Fruit fly (Drosophila melanogaster) whole organism, embryonic: ENCODE measurements around the gene CG46304.
A peak's percentile ranks its signal among the peaks of the same experiment; 100 is the strongest.

Source experiments
- ATbp ChIP-seq: fragments of 200-800 bp; sonication (Bioruptor generic); optimal IDR thresholded peaks from 2 replicates; lab custom pipeline; 2017; ENCODE audit warnings: missing biosample characterization, mild to moderate bottlenecking, missing genetic modification characterization, missing genetic modification reagents
- CG10979 ChIP-seq: fragments of 200-800 bp; sonication (Bioruptor generic); optimal IDR thresholded peaks from 2 replicates; lab custom pipeline; 2018; ENCODE audit warnings: missing biosample characterization, mild to moderate bottlenecking, missing genetic modification characterization, moderate library complexity
- CG12219 ChIP-seq: fragments of 200-800 bp; sonication (Bioruptor generic); optimal IDR thresholded peaks from 3 replicates; lab custom pipeline; 2018; ENCODE audit warnings: missing biosample characterization, mild to moderate bottlenecking, missing genetic modification characterization
- CG13296 ChIP-seq: fragments of 200-800 bp; sonication (Bioruptor generic); optimal IDR thresholded peaks from 3 replicates; lab custom pipeline; 2018; ENCODE audit warnings: missing biosample characterization, mild to moderate bottlenecking, missing genetic modification characterization
- CG13624 ChIP-seq: fragments of 200-800 bp; sonication (Bioruptor generic); optimal IDR thresholded peaks from 2 replicates; lab custom pipeline; 2016; ENCODE audit warnings: missing biosample characterization, missing genetic modification characterization
- CG14014 ChIP-seq: fragments of 200-800 bp; sonication (Bioruptor generic); IDR thresholded peaks from 2 replicates; pipeline ENCODE4 v1.3.6; 2022; ENCODE audit warnings: missing biosample characterization, missing genetic modification characterization
- CG15601 ChIP-seq: fragments of 200-800 bp; sonication (Bioruptor generic); optimal IDR thresholded peaks from 3 replicates; lab custom pipeline; 2019; ENCODE audit warnings: missing biosample characterization, mild to moderate bottlenecking, missing genetic modification characterization, moderate library complexity
- CG1602 ChIP-seq: fragments of 200-800 bp; sonication (Bioruptor generic); optimal IDR thresholded peaks from 3 replicates; lab custom pipeline; 2016; ENCODE audit warnings: missing biosample characterization, missing genetic modification characterization
- CG17359 ChIP-seq: fragments of 200-800 bp; sonication (Bioruptor generic); optimal IDR thresholded peaks from 3 replicates; lab custom pipeline; 2018; ENCODE audit warnings: missing biosample characterization, mild to moderate bottlenecking, missing genetic modification characterization, moderate library complexity
- CG18011 ChIP-seq: fragments of 200-800 bp; sonication (Bioruptor generic); optimal IDR thresholded peaks from 2 replicates; lab custom pipeline; 2017; ENCODE audit warnings: missing biosample characterization, missing genetic modification characterization, mild to moderate bottlenecking, moderate library complexity, missing genotype
- CG2875 ChIP-seq: fragments of 200-800 bp; sonication (Bioruptor generic); optimal IDR thresholded peaks from 2 replicates; lab custom pipeline; 2017; ENCODE audit warnings: missing biosample characterization, mild to moderate bottlenecking, missing genetic modification characterization, missing genetic modification reagents
- CG31224 ChIP-seq: fragments of 200-800 bp; sonication (Bioruptor generic); IDR thresholded peaks from 2 replicates; pipeline ENCODE4 v1.3.6; 2022; ENCODE audit warnings: missing biosample characterization, missing genetic modification characterization
- CG33213 ChIP-seq: fragments of 200-800 bp; sonication (Bioruptor generic); optimal IDR thresholded peaks from 3 replicates; lab custom pipeline; 2016; ENCODE audit warnings: missing biosample characterization, missing genetic modification characterization
- CG34422 ChIP-seq: fragments of 200-800 bp; sonication (Bioruptor generic); IDR thresholded peaks from 3 replicates; pipeline ENCODE4 v1.3.6; 2022; ENCODE audit warnings: missing biosample characterization, missing genetic modification characterization
- CG3847 ChIP-seq: fragments of 200-800 bp; sonication (Bioruptor generic); IDR thresholded peaks from 2 replicates; pipeline ENCODE4 v1.3.6; 2022; ENCODE audit warnings: missing biosample characterization, missing genetic modification characterization
- CG7271 ChIP-seq: fragments of 200-800 bp; sonication (Bioruptor generic); optimal IDR thresholded peaks from 2 replicates; lab custom pipeline; 2018; ENCODE audit warnings: missing biosample characterization, mild to moderate bottlenecking, missing genetic modification characterization, moderate library complexity
- CG7372 ChIP-seq: fragments of 200-800 bp; sonication (Bioruptor generic); IDR thresholded peaks from 2 replicates; pipeline ENCODE4 v1.3.6; 2022; ENCODE audit warnings: missing biosample characterization, missing genetic modification characterization
- D ChIP-seq, 2 experiments: fragments of 200-800 bp in 1 of 2; fragments of >200 bp in 1 of 2; sonication (Bioruptor generic) in 1 of 2; optimal IDR thresholded peaks; 2 replicates in 1 of 2; 3 replicates in 1 of 2; lab custom pipeline; 2017; ENCODE audit warnings: mild to moderate bottlenecking in 1 of 2, missing biosample characterization in 1 of 2, missing genetic modification characterization in 1 of 2, missing genetic modification reagents in 1 of 2
- Drgx ChIP-seq: fragments of 200-800 bp; sonication (Bioruptor generic); IDR thresholded peaks from 2 replicates; pipeline ENCODE4 v1.3.6; 2022; ENCODE audit warnings: missing biosample characterization, missing genetic modification characterization
- Hmr ChIP-seq: fragments of 200-800 bp; sonication (Bioruptor generic); optimal IDR thresholded peaks from 3 replicates; lab custom pipeline; 2017; ENCODE audit warnings: mild to moderate bottlenecking, missing biosample characterization, missing genetic modification reagents, missing genetic modification characterization
- MBD-R2 ChIP-seq: fragments of 200-800 bp; sonication (Bioruptor generic); IDR thresholded peaks from 2 replicates; pipeline ENCODE4 v1.3.6; 2022; ENCODE audit warnings: missing biosample characterization, missing genetic modification characterization
- Max ChIP-seq: fragments of 200-800 bp; sonication (Bioruptor generic); optimal IDR thresholded peaks from 2 replicates; lab custom pipeline; 2016; ENCODE audit warnings: missing biosample characterization, mild to moderate bottlenecking, missing genetic modification characterization
- Meics ChIP-seq: fragments of 200-800 bp; sonication (Bioruptor generic); optimal IDR thresholded peaks from 2 replicates; lab custom pipeline; 2017; ENCODE audit warnings: missing biosample characterization, mild to moderate bottlenecking, missing genetic modification characterization
- NC2β ChIP-seq: fragments of 200-800 bp; sonication (Bioruptor generic); optimal IDR thresholded peaks from 2 replicates; lab custom pipeline; 2016; ENCODE audit warnings: missing biosample characterization, missing genetic modification characterization
- NfI ChIP-seq: fragments of 200-800 bp; sonication (Bioruptor generic); optimal IDR thresholded peaks from 3 replicates; lab custom pipeline; 2018; ENCODE audit warnings: missing biosample characterization, mild to moderate bottlenecking, missing genetic modification characterization, moderate library complexity
- Poxn ChIP-seq: fragments of 200-800 bp; sonication (Bioruptor generic); IDR thresholded peaks from 2 replicates; pipeline ENCODE4 v1.3.6; 2022; ENCODE audit warnings: missing biosample characterization, missing genetic modification characterization
- Sin3A ChIP-seq: fragments of >200 bp; optimal IDR thresholded peaks from 2 replicates; lab custom pipeline; 2018
- Ssrp ChIP-seq: fragments of 200-800 bp; sonication (Bioruptor generic); optimal IDR thresholded peaks from 2 replicates; lab custom pipeline; 2018; ENCODE audit warnings: missing biosample characterization, mild to moderate bottlenecking, missing genetic modification characterization, moderate library complexity
- YL-1 ChIP-seq: fragments of 200-800 bp; sonication (Bioruptor generic); optimal IDR thresholded peaks from 3 replicates; lab custom pipeline; 2017; ENCODE audit warnings: missing biosample characterization, mild to moderate bottlenecking, missing genetic modification characterization
- croc ChIP-seq: fragments of 200-800 bp; sonication (Bioruptor generic); conservative IDR thresholded peaks from 3 replicates; pipeline ENCODE4 v1.3.6; 2022; ENCODE audit warnings: missing biosample characterization, missing genetic modification characterization
- esg ChIP-seq: fragments of 200-800 bp; sonication (Bioruptor generic); conservative IDR thresholded peaks from 2 replicates; pipeline ENCODE4 v1.3.6; 2022; ENCODE audit warnings: missing biosample characterization, missing genetic modification characterization
- ewg ChIP-seq: fragments of 200-800 bp; sonication (Bioruptor generic); optimal IDR thresholded peaks from 3 replicates; lab custom pipeline; 2017; ENCODE audit warnings: mild to moderate bottlenecking, missing biosample characterization, missing genetic modification reagents, missing genetic modification characterization
- fd3F ChIP-seq: fragments of 200-800 bp; sonication (Bioruptor generic); optimal IDR thresholded peaks from 2 replicates; lab custom pipeline; 2018; ENCODE audit warnings: missing biosample characterization, mild to moderate bottlenecking, missing genetic modification characterization, moderate library complexity
- ftz-f1 ChIP-seq: fragments of 200-800 bp; sonication (Bioruptor generic); optimal IDR thresholded peaks from 2 replicates; lab custom pipeline; 2016; ENCODE audit warnings: missing biosample characterization, missing genetic modification characterization
- grau ChIP-seq: fragments of 200-800 bp; optimal IDR thresholded peaks from 3 replicates; lab custom pipeline; 2019; ENCODE audit warnings: missing biosample characterization, mild to moderate bottlenecking, missing genetic modification characterization, moderate library complexity
- hth ChIP-seq: fragments of >200 bp; optimal IDR thresholded peaks from 2 replicates; lab custom pipeline; 2017; ENCODE audit warnings: inconsistent platforms
- knrl ChIP-seq: fragments of 200-800 bp; sonication (Bioruptor generic); IDR thresholded peaks from 3 replicates; pipeline ENCODE4 v1.3.6; 2022; ENCODE audit warnings: missing biosample characterization, missing genetic modification characterization; ENCODE audit not compliant: partially characterized antibody
- lab ChIP-seq: fragments of 200-800 bp; sonication (Bioruptor generic); optimal IDR thresholded peaks from 3 replicates; lab custom pipeline; 2017; ENCODE audit warnings: missing biosample characterization, missing genetic modification characterization, mild to moderate bottlenecking, moderate library complexity, missing genetic modification reagents
- lbe ChIP-seq: fragments of 200-800 bp; sonication (Bioruptor generic); optimal IDR thresholded peaks from 2 replicates; lab custom pipeline; 2016; ENCODE audit warnings: missing biosample characterization, mild to moderate bottlenecking, missing genetic modification characterization
- maf-S ChIP-seq: fragments of 200-800 bp; sonication (Bioruptor generic); optimal IDR thresholded peaks from 2 replicates; lab custom pipeline; 2016; ENCODE audit warnings: missing biosample characterization, missing genetic modification characterization
- pho ChIP-seq: fragments of 200-800 bp; sonication (Bioruptor generic); optimal IDR thresholded peaks from 2 replicates; lab custom pipeline; 2016; ENCODE audit warnings: missing biosample characterization, missing genetic modification characterization
- phol ChIP-seq: fragments of 200-800 bp; sonication (Bioruptor generic); optimal IDR thresholded peaks from 3 replicates; lab custom pipeline; 2018; ENCODE audit warnings: missing biosample characterization, mild to moderate bottlenecking, missing genetic modification characterization, moderate library complexity
- run ChIP-seq: fragments of 200-800 bp; sonication (Bioruptor generic); optimal IDR thresholded peaks from 3 replicates; lab custom pipeline; 2018; ENCODE audit warnings: missing biosample characterization, mild to moderate bottlenecking, missing genetic modification characterization
- trem ChIP-seq: fragments of 200-800 bp; optimal IDR thresholded peaks from 3 replicates; lab custom pipeline; 2019; ENCODE audit warnings: missing biosample characterization, mild to moderate bottlenecking, missing genetic modification characterization, moderate library complexity
- tup ChIP-seq: fragments of 200-800 bp; sonication (Bioruptor generic); optimal IDR thresholded peaks from 2 replicates; lab custom pipeline; 2016; ENCODE audit warnings: missing biosample characterization, mild to moderate bottlenecking, missing genetic modification characterization, moderate library complexity
- twi ChIP-seq: fragments of 200-800 bp; optimal IDR thresholded peaks from 2 replicates; lab custom pipeline; 2019; ENCODE audit warnings: missing biosample characterization, mild to moderate bottlenecking, missing genetic modification characterization, moderate library complexity
- tx ChIP-seq: fragments of 200-800 bp; sonication (Bioruptor generic); optimal IDR thresholded peaks from 2 replicates; lab custom pipeline; 2016; ENCODE audit warnings: missing biosample characterization, missing genetic modification characterization
- vvl ChIP-seq: fragments of 200-800 bp; sonication (Bioruptor generic); IDR thresholded peaks from 2 replicates; pipeline ENCODE4 v1.3.6; 2022; ENCODE audit warnings: missing biosample characterization, missing genetic modification characterization
- z ChIP-seq: fragments of 200-800 bp; sonication (Bioruptor generic); IDR thresholded peaks from 3 replicates; pipeline ENCODE4 v1.3.6; 2022; ENCODE audit warnings: missing biosample characterization, missing genetic modification characterization
- zfh1 ChIP-seq: fragments of 200-800 bp; sonication (Bioruptor generic); IDR thresholded peaks from 3 replicates; pipeline ENCODE4 v1.3.6; 2022; ENCODE audit warnings: missing biosample characterization, missing genetic modification characterization

The CG46304 gene

dm6 chr2L:18957142-18957674 lies 11.1 kb downstream of the CG46304 start, which contains the start of gene Bhmt (continued):
- TF ChIP-seq CG12219 (GFP tag; lab: Kevin White, UChicago) (peak; percentile 14), knrl (GFP tag; lab: Robert Waterston, UW) (no peak), Sin3A (lab: Kevin White, UChicago) (no peak), Poxn (GFP tag; lab: Robert Waterston, UW) (0 out of 2 replicates have a peak, but pooled peaks have one; percentile 23), pho (GFP tag; lab: Kevin White, UChicago) (no peak), twi (tag; lab: Kevin White, UChicago) (peak; percentile 28), tx (no peak), fd3F (GFP tag; lab: Kevin White, UChicago) (peak; percentile 60), CG3847 (GFP tag; lab: Robert Waterston, UW) (peak; percentile 60), hth (lab: Kevin White, UChicago) (no peak), D (optimal IDR thresholded peaks at IDR 0.05; lab: Kevin White, UChicago) (no peak), D (GFP tag; optimal IDR thresholded peaks at IDR 0.05; lab: Kevin White, UChicago) (peak; percentile 5), run (tag; lab: Kevin White, UChicago) (peak; percentile 21), CG10979 (tag; lab: Kevin White, UChicago) (peak; percentile 41), Ssrp (tag; lab: Kevin White, UChicago) (peak; percentile 42), CG15601 (tag; lab: Kevin White, UChicago) (peak; percentile 44), CG34422 (GFP tag; lab: Robert Waterston, UW) (0 out of 3 replicates have a peak, but pooled peaks have one; percentile 18), Meics (GFP tag; lab: Kevin White, UChicago) (peak; percentile 86), CG1602 (peak; percentile 20), CG33213 (no peak), CG13296 (peak; percentile 78), esg (0 out of 2 replicates have a peak, but pooled peaks have one; percentile 13), CG18011 (GFP tag; lab: Kevin White, UChicago) (peak; percentile 27), CG7271 (tag; lab: Kevin White, UChicago) (no peak), z (GFP tag; lab: Robert Waterston, UW) (no peak), CG7372 (GFP tag; lab: Robert Waterston, UW) (peak; percentile 40; the same call in 1 of the 2 replicates), croc (GFP tag; lab: Robert Waterston, UW) (peak; percentile 30; the same call in 2 of the 3 replicates), YL-1 (GFP tag; lab: Kevin White, UChicago) (peak; percentile 29), CG17359 (tag; lab: Kevin White, UChicago) (peak; percentile 56), lbe (GFP tag; lab: Kevin White, UChicago) (peak; percentile 88), ftz-f1 (GFP tag; lab: Kevin White, UChicago) (no peak), Max (GFP tag; lab: Kevin White, UChicago) (peak; percentile 20), vvl (GFP tag; lab: Robert Waterston, UW) (peak; percentile 80), NfI (GFP tag; lab: Kevin White, UChicago) (peak; percentile 70), CG13624 (GFP tag; lab: Kevin White, UChicago) (peak; percentile 39), ewg (GFP tag; lab: Kevin White, UChicago) (no peak), phol (tag; lab: Kevin White, UChicago) (peak; percentile 53), ATbp (peak; percentile 17), maf-S (no peak), Drgx (peak; percentile 87), NC2β (GFP tag; lab: Kevin White, UChicago) (no peak), lab (peak; percentile 89), tup (no peak), zfh1 (GFP tag; lab: Robert Waterston, UW) (peak; percentile 65; the same call in 2 of the 3 replicates), Hmr (GFP tag; lab: Kevin White, UChicago) (peak; percentile 80), CG31224 (GFP tag; lab: Robert Waterston, UW) (peak; percentile 58), trem (tag; lab: Kevin White, UChicago) (peak; percentile 33), MBD-R2 (GFP tag; lab: Robert Waterston, UW) (peak; percentile 72), CG2875 (GFP tag; lab: Kevin White, UChicago) (no peak), CG14014 (GFP tag; lab: Robert Waterston, UW) (peak; percentile 69), grau (peak; percentile 96)
